Fruit fly (Drosophila melanogaster) whole organism, embryonic: ENCODE data around the gene CG4576.

Experiments used
- Abd-B ChIP-seq: fragments of 200-800 bp; sonication (Bioruptor generic); optimal IDR thresholded peaks from 2 replicates; lab custom pipeline; 2018; ENCODE audit warnings: missing biosample characterization, mild to moderate bottlenecking, missing genetic modification characterization, moderate library complexity
- Bdp1 ChIP-seq: fragments of 200-800 bp; sonication (Bioruptor generic); optimal IDR thresholded peaks from 3 replicates; lab custom pipeline; 2016; ENCODE audit warnings: missing biosample characterization, missing genetic modification characterization
- Bgb ChIP-seq: fragments of 200-800 bp; sonication (Bioruptor generic); IDR thresholded peaks from 2 replicates; pipeline ENCODE4 v1.3.6; 2022; ENCODE audit warnings: missing biosample characterization, missing genetic modification characterization; ENCODE audit not compliant: partially characterized antibody
- CG1024 ChIP-seq: fragments of 200-800 bp; sonication (Bioruptor generic); IDR thresholded peaks from 2 replicates; pipeline ENCODE4 v1.3.6; 2022; ENCODE audit warnings: missing biosample characterization, missing genetic modification characterization
- CG10543 ChIP-seq: fragments of 200-800 bp; sonication (Bioruptor generic); optimal IDR thresholded peaks from 3 replicates; lab custom pipeline; 2017; ENCODE audit warnings: missing biosample characterization, mild to moderate bottlenecking, missing genetic modification characterization, moderate library complexity
- CG10959 ChIP-seq: fragments of 200-800 bp; sonication (Bioruptor generic); IDR thresholded peaks from 2 replicates; pipeline ENCODE4 v1.3.6; 2022; ENCODE audit warnings: missing biosample characterization, missing genetic modification characterization
- CG11093 ChIP-seq: fragments of 200-800 bp; sonication (Bioruptor generic); IDR thresholded peaks from 3 replicates; pipeline ENCODE4 v1.3.6; 2022; ENCODE audit warnings: missing biosample characterization, missing genetic modification characterization
- CG14667 ChIP-seq: fragments of 200-800 bp; sonication (Bioruptor generic); IDR thresholded peaks from 2 replicates; pipeline ENCODE4 v1.3.6; 2022; ENCODE audit warnings: missing biosample characterization, missing genetic modification characterization
- CG15514 ChIP-seq: fragments of 200-800 bp; sonication (Bioruptor generic); optimal IDR thresholded peaks from 3 replicates; lab custom pipeline; 2017; ENCODE audit warnings: missing biosample characterization, missing genetic modification characterization, mild to moderate bottlenecking, moderate library complexity, missing genetic modification reagents
- CG18764 ChIP-seq: fragments of 200-800 bp; sonication (Bioruptor generic); optimal IDR thresholded peaks from 3 replicates; lab custom pipeline; 2016; ENCODE audit warnings: missing biosample characterization, missing genetic modification characterization
- CG30403 ChIP-seq: fragments of 200-800 bp; sonication (Bioruptor generic); optimal IDR thresholded peaks from 3 replicates; lab custom pipeline; 2016; ENCODE audit warnings: missing biosample characterization, missing genetic modification characterization
- CG3065 ChIP-seq: fragments of 200-800 bp; sonication (Bioruptor generic); optimal IDR thresholded peaks from 2 replicates; lab custom pipeline; 2016; ENCODE audit warnings: missing biosample characterization, missing genetic modification characterization
- CG32767 ChIP-seq: fragments of 200-800 bp; sonication (Bioruptor generic); IDR thresholded peaks from 2 replicates; pipeline ENCODE4 v1.3.6; 2022; ENCODE audit warnings: missing biosample characterization, missing genetic modification characterization
- CG43689 ChIP-seq: fragments of 200-800 bp; sonication (Bioruptor generic); IDR thresholded peaks from 2 replicates; pipeline ENCODE4 v1.3.6; 2022; ENCODE audit warnings: missing biosample characterization, missing genetic modification characterization
- CG6272 ChIP-seq: fragments of 200-800 bp; sonication (Bioruptor generic); IDR thresholded peaks from 2 replicates; pipeline ENCODE4 v1.3.6; 2022; ENCODE audit warnings: missing biosample characterization, missing genetic modification characterization
- CG6765 ChIP-seq: fragments of 200-800 bp; sonication (Bioruptor generic); optimal IDR thresholded peaks from 3 replicates; lab custom pipeline; 2017; ENCODE audit warnings: missing biosample characterization, mild to moderate bottlenecking, missing genetic modification characterization
- CG7372 ChIP-seq: fragments of 200-800 bp; sonication (Bioruptor generic); IDR thresholded peaks from 2 replicates; pipeline ENCODE4 v1.3.6; 2022; ENCODE audit warnings: missing biosample characterization, missing genetic modification characterization
- CG8478 ChIP-seq: fragments of >200 bp; optimal IDR thresholded peaks from 2 replicates; lab custom pipeline; 2018
- Chrac-16 ChIP-seq: fragments of 200-800 bp; sonication (Bioruptor generic); optimal IDR thresholded peaks from 3 replicates; lab custom pipeline; 2016; ENCODE audit warnings: missing biosample characterization, missing genetic modification characterization
- Dek ChIP-seq: fragments of 200-800 bp; sonication (Bioruptor generic); optimal IDR thresholded peaks from 3 replicates; lab custom pipeline; 2019; ENCODE audit warnings: missing biosample characterization, mild to moderate bottlenecking, missing genetic modification characterization, moderate library complexity
- Dp ChIP-seq: fragments of 200-800 bp; sonication (Bioruptor generic); optimal IDR thresholded peaks from 2 replicates; lab custom pipeline; 2018; ENCODE audit warnings: missing biosample characterization, mild to moderate bottlenecking, missing genetic modification characterization, moderate library complexity
- Drgx ChIP-seq: fragments of 200-800 bp; sonication (Bioruptor generic); IDR thresholded peaks from 2 replicates; pipeline ENCODE4 v1.3.6; 2022; ENCODE audit warnings: missing biosample characterization, missing genetic modification characterization
- Gug ChIP-seq: fragments of 200-800 bp; sonication (Bioruptor generic); IDR thresholded peaks from 4 replicates; pipeline ENCODE4 v1.3.6; 2022; ENCODE audit warnings: missing biosample characterization, missing genetic modification characterization
- Hand ChIP-seq: fragments of 200-800 bp; sonication (Bioruptor generic); optimal IDR thresholded peaks from 2 replicates; lab custom pipeline; 2017; ENCODE audit warnings: mild to moderate bottlenecking, missing biosample characterization, missing genetic modification reagents, missing genetic modification characterization
- Hr3 ChIP-seq: fragments of 200-800 bp; sonication (Bioruptor generic); optimal IDR thresholded peaks from 3 replicates; lab custom pipeline; 2016; ENCODE audit warnings: missing biosample characterization, missing genetic modification characterization
- MBD-R2 ChIP-seq: fragments of 200-800 bp; sonication (Bioruptor generic); IDR thresholded peaks from 2 replicates; pipeline ENCODE4 v1.3.6; 2022; ENCODE audit warnings: missing biosample characterization, missing genetic modification characterization
- Pdp1 ChIP-seq, 2 experiments: fragments of 200-800 bp; sonication (Bioruptor generic); optimal IDR thresholded peaks; 3 replicates each; lab custom pipeline; 2016; ENCODE audit warnings: missing biosample characterization in 2 of 2, missing genetic modification characterization in 2 of 2, mild to moderate bottlenecking in 1 of 2, moderate library complexity in 1 of 2
- Spps ChIP-seq: fragments of 200-800 bp; sonication (Bioruptor generic); optimal IDR thresholded peaks from 2 replicates; lab custom pipeline; 2018; ENCODE audit warnings: missing biosample characterization, mild to moderate bottlenecking, missing genetic modification characterization
- Stat92E ChIP-seq, 3 experiments: fragments of >200 bp in 2 of 3; fragments of 200-800 bp in 1 of 3; sonication (Bioruptor generic) in 1 of 3; optimal IDR thresholded peaks; 2 replicates each; lab custom pipeline; 2017 to 2019; ENCODE audit warnings: missing biosample characterization in 3 of 3, missing genetic modification characterization in 3 of 3, mild to moderate bottlenecking in 1 of 3, moderate library complexity in 1 of 3
- Vsx1 ChIP-seq: fragments of 200-800 bp; sonication (Bioruptor generic); optimal IDR thresholded peaks from 2 replicates; lab custom pipeline; 2017; ENCODE audit warnings: missing biosample characterization, mild to moderate bottlenecking, missing genetic modification characterization, missing genetic modification reagents
- amos ChIP-seq: fragments of 200-800 bp; sonication (Bioruptor generic); IDR thresholded peaks from 2 replicates; pipeline ENCODE4 v1.3.6; 2022; ENCODE audit warnings: missing biosample characterization, missing genetic modification characterization; ENCODE audit not compliant: partially characterized antibody
- ap ChIP-seq: fragments of 200-800 bp; sonication (Bioruptor generic); IDR thresholded peaks from 2 replicates; pipeline ENCODE4 v1.3.6; 2022; ENCODE audit warnings: missing biosample characterization, missing genetic modification characterization
- br ChIP-seq: fragments of >200 bp; optimal IDR thresholded peaks from 2 replicates; lab custom pipeline; 2017
- cad ChIP-seq: fragments of >200 bp; optimal IDR thresholded peaks from 2 replicates; lab custom pipeline; 2017; ENCODE audit warnings: missing biosample characterization, missing genetic modification characterization
- chn ChIP-seq: fragments of 200-800 bp; sonication (Bioruptor generic); optimal IDR thresholded peaks from 2 replicates; lab custom pipeline; 2016; ENCODE audit warnings: missing biosample characterization, missing genetic modification characterization
- crc ChIP-seq: fragments of 200-800 bp; sonication (Bioruptor generic); optimal IDR thresholded peaks from 2 replicates; lab custom pipeline; 2016; ENCODE audit warnings: missing biosample characterization, missing genetic modification characterization
- dan ChIP-seq: fragments of 200-800 bp; sonication (Bioruptor generic); IDR thresholded peaks from 2 replicates; pipeline ENCODE4 v1.3.6; 2022; ENCODE audit warnings: missing biosample characterization, missing genetic modification characterization
- emc ChIP-seq: fragments of 200-800 bp; sonication (Bioruptor generic); optimal IDR thresholded peaks from 2 replicates; lab custom pipeline; 2016; ENCODE audit warnings: missing biosample characterization, missing genetic modification characterization
- esg ChIP-seq: fragments of 200-800 bp; sonication (Bioruptor generic); conservative IDR thresholded peaks from 2 replicates; pipeline ENCODE4 v1.3.6; 2022; ENCODE audit warnings: missing biosample characterization, missing genetic modification characterization
- gcm ChIP-seq: fragments of 200-800 bp; sonication (Bioruptor generic); optimal IDR thresholded peaks from 2 replicates; lab custom pipeline; 2019; ENCODE audit warnings: missing biosample characterization, mild to moderate bottlenecking, missing genetic modification characterization, moderate library complexity
- gcm2 ChIP-seq: fragments of 200-800 bp; sonication (Bioruptor generic); optimal IDR thresholded peaks from 2 replicates; lab custom pipeline; 2016; ENCODE audit warnings: missing biosample characterization, missing genetic modification characterization
- lmd ChIP-seq: fragments of 200-800 bp; sonication (Bioruptor generic); IDR thresholded peaks from 2 replicates; pipeline ENCODE4 v1.3.6; 2022; ENCODE audit warnings: missing biosample characterization, missing genetic modification characterization
- luna ChIP-seq: fragments of 200-800 bp; sonication (Bioruptor generic); optimal IDR thresholded peaks from 2 replicates; lab custom pipeline; 2016; ENCODE audit warnings: missing biosample characterization, missing genetic modification characterization
- mam ChIP-seq: fragments of 200-800 bp; sonication (Bioruptor generic); optimal IDR thresholded peaks from 3 replicates; lab custom pipeline; 2016; ENCODE audit warnings: missing biosample characterization, missing genetic modification characterization
- prd ChIP-seq, 3 experiments: fragments of >200 bp in 2 of 3; fragments of 200-800 bp in 1 of 3; sonication (Bioruptor generic) in 1 of 3; optimal IDR thresholded peaks in 2 of 3; IDR thresholded peaks in 1 of 3; 2 replicates in 2 of 3; 3 replicates in 1 of 3; pipeline versions ENCODE4 v1.3.6 to Lab custom; 2017 to 2022; ENCODE audit warnings: missing biosample characterization in 1 of 3, missing genetic modification characterization in 1 of 3
- sens ChIP-seq: fragments of 200-800 bp; sonication (Bioruptor generic); peaks from one replicate; lab custom pipeline; 2016; ENCODE audit warnings: missing biosample characterization, missing genetic modification characterization
- trh ChIP-seq: fragments of 200-800 bp; sonication (Bioruptor generic); optimal IDR thresholded peaks from 2 replicates; lab custom pipeline; 2016; ENCODE audit warnings: missing biosample characterization, missing genetic modification characterization
- tup ChIP-seq: fragments of 200-800 bp; sonication (Bioruptor generic); optimal IDR thresholded peaks from 2 replicates; lab custom pipeline; 2016; ENCODE audit warnings: missing biosample characterization, mild to moderate bottlenecking, missing genetic modification characterization, moderate library complexity
- twi ChIP-seq: fragments of 200-800 bp; optimal IDR thresholded peaks from 2 replicates; lab custom pipeline; 2019; ENCODE audit warnings: missing biosample characterization, mild to moderate bottlenecking, missing genetic modification characterization, moderate library complexity
- unc-4 ChIP-seq: fragments of 200-800 bp; sonication (Bioruptor generic); IDR thresholded peaks from 2 replicates; pipeline ENCODE4 v1.3.6; 2022; ENCODE audit warnings: missing biosample characterization, missing genetic modification characterization; ENCODE audit not compliant: partially characterized antibody
- wor ChIP-seq: fragments of 200-800 bp; sonication (Bioruptor generic); IDR thresholded peaks from 2 replicates; pipeline ENCODE4 v1.3.6; 2022; ENCODE audit warnings: missing biosample characterization, missing genetic modification characterization

Gene CG4576

DNA sequence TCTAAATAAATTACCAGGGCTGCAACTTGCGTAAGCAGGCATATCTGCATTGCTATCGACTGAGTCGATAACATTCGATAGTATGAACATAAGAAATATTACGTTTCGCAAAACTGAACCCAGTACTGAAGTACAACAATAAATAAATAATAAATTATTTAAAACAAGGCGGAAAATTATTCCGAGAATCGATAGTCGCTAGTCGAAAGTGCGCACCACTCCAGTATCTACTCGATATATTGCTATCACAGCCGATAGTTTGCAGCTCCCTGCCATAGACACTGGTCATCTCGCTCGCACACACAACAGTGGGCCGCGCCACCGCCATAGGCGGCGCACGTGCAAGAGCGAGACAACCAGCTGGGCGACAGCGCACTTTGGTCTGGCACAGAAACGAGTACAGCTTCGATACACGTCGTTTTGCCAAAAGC, 32.2 kb upstream of the CG4576 start, which contains the start of gene nsl1 (continued):
- no peak for TF ChIP-seq crc (GFP tag; lab: Kevin White, UChicago)
- TF ChIP-seq CG3065 (GFP tag; lab: Kevin White, UChicago): peak; percentile 16
- TF ChIP-seq Pdp1 (GFP tag; optimal IDR thresholded peaks at IDR 0.05; lab: Kevin White, UChicago): peak in 1 of 2 experiments; percentile 66
- TF ChIP-seq CG30403 (GFP tag; lab: Kevin White, UChicago): peak; percentile 43
- no peak for TF ChIP-seq Hand (GFP tag; lab: Kevin White, UChicago)
- TF ChIP-seq CG43689 (GFP tag; lab: Robert Waterston, UW): no peak
- TF ChIP-seq CG14667 (GFP tag; lab: Robert Waterston, UW): 0 out of 2 replicates have a peak, but pooled peaks have one; percentile 11
- TF ChIP-seq Chrac-16 (GFP tag; lab: Kevin White, UChicago): peak; percentile 44
- TF ChIP-seq Gug (GFP tag; lab: Robert Waterston, UW): peak; percentile 27; the same call in 1 of the 4 replicates
- no peak for TF ChIP-seq Bdp1 (GFP tag; lab: Kevin White, UChicago)
- TF ChIP-seq Spps (tag; lab: Kevin White, UChicago): no peak
- TF ChIP-seq sens (GFP tag; lab: Kevin White, UChicago): peak; percentile 74
- no peak for TF ChIP-seq emc
- peak; percentile 71 for TF ChIP-seq CG15514
- no peak for TF ChIP-seq Drgx
- peak; percentile 7 for TF ChIP-seq Vsx1 (GFP tag; lab: Kevin White, UChicago)
- no peak for TF ChIP-seq prd (optimal IDR thresholded peaks at IDR 0.05; lab: Kevin White, UChicago)
- peak; percentile 73 for TF ChIP-seq prd (GFP tag; IDR thresholded peaks at IDR 0.05; lab: Robert Waterston, UW)
- TF ChIP-seq CG7372 (GFP tag; lab: Robert Waterston, UW): no peak
- peak; percentile 46 for TF ChIP-seq CG10543
- TF ChIP-seq trh (GFP tag; lab: Kevin White, UChicago): no peak
- TF ChIP-seq Dp (GFP tag; lab: Kevin White, UChicago): peak; percentile 39
- peak; percentile 23 for TF ChIP-seq CG18764 (GFP tag; lab: Kevin White, UChicago)
- no peak for TF ChIP-seq CG6765 (GFP tag; lab: Kevin White, UChicago)
- 0 out of 2 replicates have a peak, but pooled peaks have one; percentile 6 for TF ChIP-seq esg (GFP tag; lab: Robert Waterston, UW)
- TF ChIP-seq gcm2 (GFP tag; lab: Kevin White, UChicago): no peak
- TF ChIP-seq mam (GFP tag; lab: Kevin White, UChicago): peak; percentile 30
- 0 out of 2 replicates have a peak, but pooled peaks have one; percentile 18 for TF ChIP-seq wor (GFP tag; lab: Robert Waterston, UW)
- TF ChIP-seq CG1024 (GFP tag; lab: Robert Waterston, UW): no peak
- peak; percentile 31 for TF ChIP-seq twi (tag; lab: Kevin White, UChicago)
- TF ChIP-seq ap (GFP tag; lab: Robert Waterston, UW): no peak
- TF ChIP-seq MBD-R2: peak; percentile 56; the same call in 1 of the 2 replicates
- TF ChIP-seq cad: no peak
- TF ChIP-seq lmd (GFP tag; lab: Robert Waterston, UW): peak; percentile 49; the same call in 1 of the 2 replicates
- no peak for TF ChIP-seq CG11093 (GFP tag; lab: Robert Waterston, UW)
- TF ChIP-seq gcm: peak; percentile 14
- TF ChIP-seq chn (GFP tag; lab: Kevin White, UChicago): peak; percentile 77
- no peak for TF ChIP-seq luna (GFP tag; lab: Kevin White, UChicago)
- peak; percentile 63 for TF ChIP-seq CG6272 (GFP tag; lab: Robert Waterston, UW)
- TF ChIP-seq CG8478: peak; percentile 89
- no peak for TF ChIP-seq Stat92E (GFP tag; optimal IDR thresholded peaks at IDR 0.05; lab: Kevin White, UChicago)
- peak; percentile 97 for TF ChIP-seq Bgb (GFP tag; lab: Robert Waterston, UW)
- TF ChIP-seq br (lab: Kevin White, UChicago): no peak
- TF ChIP-seq CG10959 (GFP tag; lab: Robert Waterston, UW): no peak
- peak; percentile 95 for TF ChIP-seq unc-4 (GFP tag; lab: Robert Waterston, UW)
- TF ChIP-seq dan (GFP tag; lab: Robert Waterston, UW): no peak
- TF ChIP-seq Abd-B (GFP tag; lab: Kevin White, UChicago): peak; percentile 1
- peak; percentile 20 for TF ChIP-seq Hr3 (GFP tag; lab: Kevin White, UChicago)
- TF ChIP-seq tup: peak; percentile 54
- no peak for TF ChIP-seq Dek (tag; lab: Kevin White, UChicago)
- TF ChIP-seq CG32767 (GFP tag; lab: Robert Waterston, UW): peak; percentile 41; the same call in 1 of the 2 replicates
- peak; percentile 97 for TF ChIP-seq amos (GFP tag; lab: Robert Waterston, UW)
